Worm (Caenorhabditis elegans) whole organism, late embryonic: Measurements from ENCODE around the gene Y57G7A.2.

Experiments
- C08G9.2 ChIP-seq: sonication (generic microtip); optimal IDR thresholded peaks from 2 replicates; lab custom pipeline; 2016; ENCODE audit warnings: mild to moderate bottlenecking, missing genetic modification characterization, moderate library complexity, missing compliant biosample characterization
- C38D4.7 ChIP-seq: fragments of 200-800 bp; sonication (Bioruptor generic); optimal IDR thresholded peaks from 2 replicates; lab custom pipeline; 2018; ENCODE audit warnings: mild to moderate bottlenecking, missing genetic modification characterization, moderate library complexity, missing compliant biosample characterization
- F13H6.1 ChIP-seq: sonication (generic microtip); optimal IDR thresholded peaks from 2 replicates; lab custom pipeline; 2016; ENCODE audit warnings: missing genetic modification characterization, missing compliant biosample characterization
- K02D7.2 ChIP-seq: sonication (generic microtip); optimal IDR thresholded peaks from 2 replicates; lab custom pipeline; 2017; ENCODE audit warnings: mild to moderate bottlenecking, missing genetic modification characterization, missing compliant biosample characterization
- T23F11.4 ChIP-seq: fragments of 200-800 bp; sonication (Bioruptor generic); optimal IDR thresholded peaks from 2 replicates; lab custom pipeline; 2018; ENCODE audit warnings: mild to moderate bottlenecking, missing genetic modification characterization, missing compliant biosample characterization
- ahr-1 ChIP-seq: sonication (generic microtip); optimal IDR thresholded peaks from 2 replicates; lab custom pipeline; 2016; ENCODE audit warnings: missing genetic modification characterization, missing compliant biosample characterization
- ceh-14 ChIP-seq: sonication (generic microtip); optimal IDR thresholded peaks from 2 replicates; lab custom pipeline; 2016; ENCODE audit warnings: missing genotype, missing genetic modification characterization, missing compliant biosample characterization
- ceh-22 ChIP-seq: sonication (generic microtip); optimal IDR thresholded peaks from 2 replicates; lab custom pipeline; 2017; ENCODE audit warnings: missing biosample characterization, missing genetic modification characterization
- ceh-24 ChIP-seq: sonication (generic microtip); optimal IDR thresholded peaks from 2 replicates; lab custom pipeline; 2016; ENCODE audit warnings: mild to moderate bottlenecking, missing genetic modification characterization, missing compliant biosample characterization
- ceh-30 ChIP-seq: fragments of 150-350 bp; optimal IDR thresholded peaks from 2 replicates; lab custom pipeline; 2014; ENCODE audit warnings: missing biosample characterization, missing genetic modification characterization
- ceh-31 ChIP-seq: sonication (generic microtip); optimal IDR thresholded peaks from 2 replicates; lab custom pipeline; 2016; ENCODE audit warnings: missing genetic modification characterization, missing compliant biosample characterization
- ceh-34 ChIP-seq: sonication (generic microtip); optimal IDR thresholded peaks from 2 replicates; lab custom pipeline; 2016; ENCODE audit warnings: mild to moderate bottlenecking, missing genetic modification characterization, missing compliant biosample characterization
- ceh-45 ChIP-seq: fragments of 200-800 bp; sonication (Bioruptor generic); IDR thresholded peaks from 2 replicates; pipeline ENCODE4 v1.3.6; 2022; ENCODE audit warnings: missing genetic modification reagents, missing genetic modification characterization, missing compliant biosample characterization
- ceh-9 ChIP-seq: sonication (generic microtip); optimal IDR thresholded peaks from 2 replicates; lab custom pipeline; 2016; ENCODE audit warnings: mild to moderate bottlenecking, missing genetic modification characterization, inconsistent platforms, missing compliant biosample characterization
- dve-1 ChIP-seq: sonication (generic microtip); optimal IDR thresholded peaks from 2 replicates; lab custom pipeline; 2017; ENCODE audit warnings: antibody characterized with exemption, mild to moderate bottlenecking, missing genetic modification characterization, missing compliant biosample characterization
- elt-2 ChIP-seq: sonication (generic microtip); optimal IDR thresholded peaks from 2 replicates; lab custom pipeline; 2016; ENCODE audit warnings: missing genetic modification reagents, missing genetic modification characterization, missing compliant biosample characterization
- elt-4 ChIP-seq: sonication (generic microtip); optimal IDR thresholded peaks from 2 replicates; lab custom pipeline; 2016; ENCODE audit warnings: missing genetic modification characterization, missing compliant biosample characterization
- ets-4 ChIP-seq: sonication (generic microtip); optimal IDR thresholded peaks from 2 replicates; lab custom pipeline; 2016; ENCODE audit warnings: missing genetic modification characterization, missing compliant biosample characterization
- fkh-10 ChIP-seq: fragments of 150-350 bp; optimal IDR thresholded peaks from 2 replicates; lab custom pipeline; 2014; ENCODE audit warnings: missing biosample characterization, missing genetic modification reagents, missing genetic modification characterization
- fkh-6 ChIP-seq: sonication (generic microtip); optimal IDR thresholded peaks from 2 replicates; lab custom pipeline; 2016; ENCODE audit warnings: missing genetic modification characterization, missing compliant biosample characterization
- hlh-30 ChIP-seq: sonication (generic microtip); optimal IDR thresholded peaks from 2 replicates; lab custom pipeline; 2017; ENCODE audit warnings: antibody characterized with exemption, missing genetic modification characterization, missing compliant biosample characterization; ENCODE audit not compliant: insufficient read depth
- hlh-6 ChIP-seq: sonication (generic microtip); optimal IDR thresholded peaks from 2 replicates; lab custom pipeline; 2016; ENCODE audit warnings: missing genotype, missing genetic modification characterization, missing compliant biosample characterization
- lin-11 ChIP-seq: fragments of 200-800 bp; sonication (Bioruptor generic); optimal IDR thresholded peaks from 2 replicates; lab custom pipeline; 2018; ENCODE audit warnings: mild to moderate bottlenecking, missing genetic modification characterization, missing compliant biosample characterization
- madf-2 ChIP-seq: sonication (generic microtip); optimal IDR thresholded peaks from 2 replicates; lab custom pipeline; 2017; ENCODE audit warnings: missing genetic modification characterization, missing compliant biosample characterization
- nhr-11 ChIP-seq: fragments of 150-350 bp; optimal IDR thresholded peaks from 2 replicates; lab custom pipeline; 2014; ENCODE audit warnings: missing biosample characterization, missing genetic modification characterization
- nhr-232 ChIP-seq: sonication (generic microtip); optimal IDR thresholded peaks from 2 replicates; lab custom pipeline; 2016; ENCODE audit warnings: missing genetic modification characterization, missing compliant biosample characterization
- pag-3 ChIP-seq: sonication (generic microtip); optimal IDR thresholded peaks from 2 replicates; lab custom pipeline; 2016; ENCODE audit warnings: missing compliant biosample characterization, missing genetic modification characterization, borderline replicate concordance
- pat-9 ChIP-seq: fragments of 200-800 bp; sonication (Bioruptor generic); optimal IDR thresholded peaks from 2 replicates; lab custom pipeline; 2018; ENCODE audit warnings: mild to moderate bottlenecking, missing genetic modification characterization, moderate library complexity, missing compliant biosample characterization
- pha-2 ChIP-seq: sonication (generic microtip); optimal IDR thresholded peaks from 2 replicates; lab custom pipeline; 2017; ENCODE audit warnings: mild to moderate bottlenecking, missing genetic modification characterization, missing compliant biosample characterization
- pha-4 ChIP-seq: fragments of 150-350 bp; optimal IDR thresholded peaks from 2 replicates; lab custom pipeline; 2018; ENCODE audit warnings: missing biosample characterization, missing genetic modification reagents, missing genetic modification characterization
- pqm-1 ChIP-seq: sonication (generic microtip); optimal IDR thresholded peaks from 2 replicates; lab custom pipeline; 2016; ENCODE audit warnings: missing genetic modification characterization, missing compliant biosample characterization
- rnt-1 ChIP-seq: sonication (generic microtip); optimal IDR thresholded peaks from 2 replicates; lab custom pipeline; 2016; ENCODE audit warnings: missing genetic modification characterization, missing compliant biosample characterization
- sox-2 ChIP-seq: fragments of 200-800 bp; sonication (Bioruptor generic); IDR thresholded peaks from 2 replicates; pipeline ENCODE4 v1.3.6; 2022; ENCODE audit warnings: missing genetic modification reagents, missing genetic modification characterization, missing compliant biosample characterization
- tbx-2 ChIP-seq: sonication (generic microtip); optimal IDR thresholded peaks from 2 replicates; lab custom pipeline; 2016; ENCODE audit warnings: missing genetic modification characterization, missing compliant biosample characterization
- tbx-7 ChIP-seq: sonication (generic microtip); optimal IDR thresholded peaks from 2 replicates; lab custom pipeline; 2016; ENCODE audit warnings: missing genotype, missing genetic modification characterization, missing compliant biosample characterization
- ttx-3 ChIP-seq: sonication (generic microtip); optimal IDR thresholded peaks from 2 replicates; lab custom pipeline; 2016; ENCODE audit warnings: missing genetic modification reagents, missing genetic modification characterization, missing compliant biosample characterization
- unc-3 ChIP-seq, 2 experiments: fragments of 200-800 bp in 1 of 2; sonication (Bioruptor generic) in 1 of 2; sonication (generic microtip) in 1 of 2; conservative IDR thresholded peaks in 1 of 2; optimal IDR thresholded peaks in 1 of 2; 2 replicates each; pipeline versions ENCODE4 v1.3.6 to Lab custom; 2016 to 2022; ENCODE audit warnings: missing compliant biosample characterization in 2 of 2, missing genetic modification characterization in 2 of 2, missing genetic modification reagents in 1 of 2
- unc-42 ChIP-seq: sonication (generic microtip); optimal IDR thresholded peaks from 2 replicates; lab custom pipeline; 2016; ENCODE audit warnings: missing genotype, missing genetic modification characterization, missing compliant biosample characterization
- unc-55 ChIP-seq: sonication (generic microtip); optimal IDR thresholded peaks from 2 replicates; lab custom pipeline; 2017; ENCODE audit warnings: missing biosample characterization, missing genetic modification reagents, missing genetic modification characterization
- unc-86 ChIP-seq: sonication (generic microtip); optimal IDR thresholded peaks from 2 replicates; lab custom pipeline; 2016; ENCODE audit warnings: missing genetic modification characterization, missing compliant biosample characterization

Gene Y57G7A.2

DNA sequence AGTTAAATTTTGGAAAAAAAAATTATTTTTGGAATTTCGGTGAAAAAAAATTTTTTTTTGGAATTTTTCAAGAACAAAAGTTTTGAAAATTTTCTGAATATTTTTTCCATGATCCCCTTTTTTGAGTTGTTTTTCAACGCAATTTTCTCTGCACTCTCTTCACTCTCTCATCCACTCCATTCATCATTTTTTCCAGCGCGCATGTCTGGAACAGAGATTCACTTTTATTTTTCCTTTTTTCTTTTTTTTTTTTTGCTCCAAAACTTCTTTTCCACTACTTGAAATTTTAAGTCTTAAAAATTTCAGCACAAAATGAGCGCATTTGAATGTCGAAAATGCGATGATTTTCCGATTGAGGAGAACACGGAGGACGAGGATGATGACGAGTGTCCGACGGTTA is 30.8 kb downstream of the Y57G7A.2 start, which contains the start of gene jip-1:
TSS of gene jip-1 (plus strand) at position 301 of the 400 bp plus-strand sequence.
- TF ChIP-seq pag-3 (tag; lab: Kevin White, UChicago), result no peak
- no peak for TF ChIP-seq T23F11.4 (GFP tag; lab: Kevin White, UChicago)
- no peak for TF ChIP-seq tbx-7 (tag; lab: Kevin White, UChicago)
- no peak for TF ChIP-seq pqm-1 (tag; lab: Kevin White, UChicago)
- no peak for TF ChIP-seq ceh-30 (tag; lab: Kevin White, UChicago)
- TF ChIP-seq ets-4 (tag; lab: Kevin White, UChicago), result no peak
- TF ChIP-seq tbx-2 (tag; lab: Kevin White, UChicago), result no peak
- no peak for TF ChIP-seq pha-4 (tag; lab: Kevin White, UChicago)
- TF ChIP-seq ceh-9 (tag; lab: Kevin White, UChicago), result no peak
- no peak for TF ChIP-seq madf-2 (tag; lab: Kevin White, UChicago)
- no peak for TF ChIP-seq nhr-11 (tag; lab: Kevin White, UChicago)
- no peak for TF ChIP-seq elt-2 (tag; lab: Kevin White, UChicago)
- no peak for TF ChIP-seq ceh-31 (tag; lab: Kevin White, UChicago)
- no peak for TF ChIP-seq nhr-232 (tag; lab: Kevin White, UChicago)
- no peak for TF ChIP-seq ceh-34 (tag; lab: Kevin White, UChicago)
- no peak for TF ChIP-seq unc-86
- no peak for TF ChIP-seq lin-11 (tag; lab: Kevin White, UChicago)
- TF ChIP-seq fkh-10 (GFP tag; lab: Kevin White, UChicago), result no peak

DNA sequence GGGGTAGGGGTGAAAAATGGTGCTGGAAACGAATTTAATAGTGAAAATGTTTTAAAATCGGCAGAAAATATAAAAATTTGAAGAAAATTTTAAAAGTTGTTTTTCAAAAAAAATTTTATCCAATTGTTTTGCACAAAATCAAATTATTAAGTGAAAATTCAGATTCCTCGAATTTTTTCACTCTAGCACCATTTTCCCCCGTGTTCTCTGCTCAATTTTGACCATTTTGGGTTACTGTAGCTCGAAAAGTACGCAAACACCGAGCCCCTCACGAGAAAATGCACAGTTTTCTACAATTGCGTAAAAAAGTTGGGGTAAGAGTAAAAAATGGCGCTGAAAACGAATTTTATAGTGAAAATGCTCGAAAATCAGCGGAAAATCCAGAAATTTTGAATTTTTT is 34.0 kb downstream of the Y57G7A.2 start:
- no peak for TF ChIP-seq F13H6.1
- TF ChIP-seq sox-2 (GFP tag; lab: Robert Waterston, UW), result no peak
- TF ChIP-seq tbx-7 (tag; lab: Kevin White, UChicago), result no peak
- no peak for TF ChIP-seq fkh-6 (tag; lab: Kevin White, UChicago)
- TF ChIP-seq unc-42 (tag; lab: Kevin White, UChicago), result no peak
- TF ChIP-seq C08G9.2 (tag; lab: Kevin White, UChicago), result no peak
- no peak for TF ChIP-seq unc-3 (GFP tag; conservative IDR thresholded peaks at IDR 0.05; lab: Robert Waterston, UW)
- TF ChIP-seq unc-3 (tag; optimal IDR thresholded peaks at IDR 0.05; lab: Kevin White, UChicago), result no peak

DNA sequence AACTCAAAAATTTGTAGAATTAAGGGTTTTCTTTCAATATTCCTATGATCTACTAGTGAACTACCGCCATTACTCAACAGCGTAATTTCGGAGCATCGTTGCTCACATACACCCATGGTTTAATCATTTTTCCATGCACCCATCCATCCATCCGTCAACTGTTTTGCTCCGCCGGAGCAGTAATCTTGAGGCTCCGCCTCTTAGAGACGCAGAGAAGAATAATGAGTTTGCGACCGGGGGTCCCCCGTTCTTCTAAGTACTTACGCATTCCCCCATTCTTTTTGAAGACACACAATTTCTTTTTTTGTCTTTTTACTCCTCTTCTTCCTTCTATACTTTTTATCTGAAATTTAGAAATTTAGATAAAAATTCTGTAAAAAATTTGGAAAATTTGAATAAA is 42.3 kb downstream of the Y57G7A.2 start:
- TF ChIP-seq ceh-14 (tag; lab: Kevin White, UChicago) (peak; percentile 38), ceh-24 (tag; lab: Kevin White, UChicago) (no peak)

ce11 chrII:1340049-1340448 is 44.2 kb downstream of the Y57G7A.2 start:
- TF ChIP-seq ceh-9 (tag; lab: Kevin White, UChicago) (no peak), ahr-1 (no peak), pat-9 (no peak), elt-4 (no peak), ttx-3 (tag; lab: Kevin White, UChicago) (no peak), pha-4 (tag; lab: Kevin White, UChicago) (no peak), dve-1 (tag; lab: Kevin White, UChicago) (no peak), ceh-45 (GFP tag; lab: Robert Waterston, UW) (no peak), K02D7.2 (tag; lab: Kevin White, UChicago) (no peak), rnt-1 (tag; lab: Kevin White, UChicago) (no peak), unc-55 (GFP tag; lab: Kevin White, UChicago) (no peak), C38D4.7 (GFP tag; lab: Kevin White, UChicago) (no peak), pha-2 (tag; lab: Kevin White, UChicago) (no peak), ceh-22 (tag; lab: Kevin White, UChicago) (no peak), hlh-6 (tag; lab: Kevin White, UChicago) (no peak), hlh-30 (tag; lab: Kevin White, UChicago) (no peak)
